Worm (Caenorhabditis elegans): ENCODE data around the gene psf-1.

- TF ChIP-seq dao-5 (tag; optimal IDR thresholded peaks at IDR 0.05) = no peak
- TF ChIP-seq him-1 (tag; optimal IDR thresholded peaks at IDR 0.05) = no peak
Measured at ce11 chrII:9992474-9992873, 24.0 kb downstream of the psf-1 start.
